Worm (Caenorhabditis elegans) whole organism, L4 larva: Measurements from ENCODE around the gene str-230.
"Not testable (repeated sequence)": the region's sequence is repeated elsewhere in the genome, so short reads cannot be mapped to it uniquely, and the experiment has no call there.

Experiments used
- D1046.2 ChIP-seq: fragments of 200-800 bp; sonication (Bioruptor generic); IDR thresholded peaks from 2 replicates; pipeline ENCODE4 v1.3.6; 2022; ENCODE audit warnings: missing genetic modification characterization, missing compliant biosample characterization
- F26F4.8 ChIP-seq: fragments of 200-800 bp; sonication (Bioruptor generic); conservative IDR thresholded peaks from 2 replicates; pipeline ENCODE4 v1.3.6; 2022; ENCODE audit warnings: missing genetic modification characterization, missing compliant biosample characterization
- F44E2.7 ChIP-seq: fragments of 200-800 bp; sonication (Bioruptor generic); IDR thresholded peaks from 2 replicates; pipeline ENCODE4 v2.1.2; 2022; ENCODE audit warnings: missing genetic modification characterization, missing compliant biosample characterization
- R02D3.7 ChIP-seq: fragments of 150-350 bp; sonication (generic microtip); optimal IDR thresholded peaks from 3 replicates; lab custom pipeline; 2014; ENCODE audit warnings: missing biosample characterization, missing genetic modification characterization
- T26A8.4 ChIP-seq: fragments of 200-800 bp; sonication (Bioruptor generic); IDR thresholded peaks from 2 replicates; pipeline ENCODE4 v1.3.6; 2022; ENCODE audit warnings: missing genetic modification characterization, missing compliant biosample characterization
- Y105C5A.15 ChIP-seq: fragments of 200-800 bp; sonication (Bioruptor generic); IDR thresholded peaks from 2 replicates; pipeline ENCODE4 v1.3.6; 2022; ENCODE audit warnings: missing genetic modification characterization, missing compliant biosample characterization
- Y48G9A.11 ChIP-seq: fragments of 200-800 bp; sonication (Bioruptor generic); IDR thresholded peaks from 2 replicates; pipeline ENCODE4 v1.3.6; 2022; ENCODE audit warnings: missing genetic modification reagents, missing genetic modification characterization, missing compliant biosample characterization
- arid-1 ChIP-seq: fragments of 200-800 bp; sonication (Bioruptor generic); conservative IDR thresholded peaks from 2 replicates; pipeline ENCODE4 v1.3.6; 2022; ENCODE audit warnings: missing genetic modification reagents, missing genetic modification characterization, missing compliant biosample characterization
- attf-4 ChIP-seq: sonication (generic microtip); optimal IDR thresholded peaks from 3 replicates; lab custom pipeline; 2017; ENCODE audit warnings: missing biosample characterization, missing genetic modification characterization
- ceh-20 ChIP-seq: fragments of 200-800 bp; sonication (Bioruptor generic); IDR thresholded peaks from 2 replicates; pipeline ENCODE4 v1.3.6; 2022; ENCODE audit warnings: missing genetic modification reagents, missing genetic modification characterization, missing compliant biosample characterization
- ceh-44 ChIP-seq: fragments of 200-800 bp; sonication (Bioruptor generic); IDR thresholded peaks from 2 replicates; pipeline ENCODE4 v1.3.6; 2022; ENCODE audit warnings: missing genetic modification reagents, missing genetic modification characterization, missing compliant biosample characterization
- ctbp-1 ChIP-seq: fragments of 200-800 bp; sonication (Bioruptor generic); IDR thresholded peaks from 2 replicates; pipeline ENCODE4 v1.3.6; 2022; ENCODE audit warnings: missing genetic modification reagents, missing genetic modification characterization, missing compliant biosample characterization
- daf-8 ChIP-seq: fragments of 200-800 bp; sonication (Bioruptor generic); IDR thresholded peaks from 2 replicates; pipeline ENCODE4 v1.3.6; 2022; ENCODE audit warnings: missing genetic modification characterization, missing compliant biosample characterization
- dmd-6 ChIP-seq: fragments of 200-800 bp; sonication (Bioruptor generic); IDR thresholded peaks from 2 replicates; pipeline ENCODE4 v1.3.6; 2022; ENCODE audit warnings: missing genetic modification reagents, missing genetic modification characterization, missing compliant biosample characterization
- dmd-8 ChIP-seq: fragments of 200-800 bp; sonication (Bioruptor generic); IDR thresholded peaks from 2 replicates; pipeline ENCODE4 v1.3.6; 2022; ENCODE audit warnings: missing genetic modification characterization, missing compliant biosample characterization
- dmd-9 ChIP-seq: fragments of 200-800 bp; sonication (Bioruptor generic); IDR thresholded peaks from 2 replicates; pipeline ENCODE4 v1.3.6; 2022; ENCODE audit warnings: missing genetic modification reagents, missing genetic modification characterization, missing compliant biosample characterization
- egl-43 ChIP-seq: fragments of 200-800 bp; sonication (Bioruptor generic); IDR thresholded peaks from 2 replicates; pipeline ENCODE4 v1.3.6; 2022; ENCODE audit warnings: missing genetic modification reagents, missing genetic modification characterization, missing compliant biosample characterization
- hif-1 ChIP-seq, 2 experiments: sonication (generic microtip); optimal IDR thresholded peaks; 2 replicates each; lab custom pipeline; 2016 to 2017; ENCODE audit warnings: missing compliant biosample characterization in 2 of 2, missing genetic modification characterization in 2 of 2, missing genetic modification reagents in 2 of 2, missing genotype in 2 of 2, mild to moderate bottlenecking in 1 of 2
- hmg-1.1 ChIP-seq: fragments of 200-800 bp; sonication (Bioruptor generic); IDR thresholded peaks from 2 replicates; pipeline ENCODE4 v1.3.6; 2022; ENCODE audit warnings: missing genetic modification reagents, missing genetic modification characterization, missing compliant biosample characterization
- lim-7 ChIP-seq: fragments of 200-800 bp; sonication (Bioruptor generic); IDR thresholded peaks from 2 replicates; pipeline ENCODE4 v1.3.6; 2022; ENCODE audit warnings: missing genetic modification characterization, missing compliant biosample characterization
- lin-15B ChIP-seq: fragments of 150-350 bp; sonication (generic microtip); optimal IDR thresholded peaks from 3 replicates; lab custom pipeline; 2014; ENCODE audit warnings: missing biosample characterization, missing genetic modification characterization
- lin-38 ChIP-seq: fragments of 200-800 bp; sonication (Bioruptor generic); IDR thresholded peaks from 2 replicates; pipeline ENCODE4 v1.3.6; 2022; ENCODE audit warnings: missing genetic modification reagents, missing genetic modification characterization, missing compliant biosample characterization
- madf-5 ChIP-seq, 2 experiments: fragments of 200-800 bp; sonication (Bioruptor generic); IDR thresholded peaks; 2 replicates each; pipeline ENCODE4 v1.3.6; 2022; ENCODE audit warnings: missing compliant biosample characterization in 2 of 2, missing genetic modification characterization in 2 of 2
- madf-9 ChIP-seq: fragments of 200-800 bp; sonication (Bioruptor generic); conservative IDR thresholded peaks from 2 replicates; pipeline ENCODE4 v1.3.6; 2022; ENCODE audit warnings: missing genetic modification reagents, missing genetic modification characterization, missing compliant biosample characterization
- mdt-29 ChIP-seq: fragments of 200-800 bp; sonication (Bioruptor generic); IDR thresholded peaks from 2 replicates; pipeline ENCODE4 v1.3.6; 2022; ENCODE audit warnings: missing genetic modification reagents, missing genetic modification characterization, missing compliant biosample characterization
- mxl-2 ChIP-seq: fragments of 200-800 bp; sonication (Bioruptor generic); conservative IDR thresholded peaks from 2 replicates; pipeline ENCODE4 v1.3.6; 2022; ENCODE audit warnings: missing genetic modification reagents, missing genetic modification characterization, missing compliant biosample characterization
- nhr-10 ChIP-seq: fragments of 150-350 bp; optimal IDR thresholded peaks from 2 replicates; lab custom pipeline; 2014; ENCODE audit warnings: missing biosample characterization, missing genetic modification characterization
- nhr-41 ChIP-seq: fragments of 200-800 bp; sonication (Bioruptor generic); IDR thresholded peaks from 2 replicates; pipeline ENCODE4 v1.3.6; 2022; ENCODE audit warnings: missing genetic modification reagents, missing genetic modification characterization, missing compliant biosample characterization
- nhr-42 ChIP-seq: fragments of 200-800 bp; sonication (Bioruptor generic); IDR thresholded peaks from 2 replicates; pipeline ENCODE4 v1.3.6; 2022; ENCODE audit warnings: missing genetic modification characterization, missing compliant biosample characterization
- pha-4 ChIP-seq, 2 experiments: fragments of 150-350 bp in 1 of 2; fragments of 200-800 bp in 1 of 2; sonication (Bioruptor generic) in 1 of 2; IDR thresholded peaks in 1 of 2; optimal IDR thresholded peaks in 1 of 2; 2 replicates each; pipeline versions ENCODE4 v1.3.6 to Lab custom; 2014 to 2022; ENCODE audit warnings: missing genetic modification characterization in 2 of 2, missing genetic modification reagents in 2 of 2, missing biosample characterization in 1 of 2, missing compliant biosample characterization in 1 of 2
- php-3 ChIP-seq: fragments of 200-800 bp; sonication (Bioruptor generic); IDR thresholded peaks from 2 replicates; pipeline ENCODE4 v1.3.6; 2022; ENCODE audit warnings: missing genetic modification reagents, missing genetic modification characterization, missing compliant biosample characterization
- saeg-2 ChIP-seq: fragments of 200-800 bp; sonication (Bioruptor generic); IDR thresholded peaks from 2 replicates; pipeline ENCODE4 v1.3.6; 2022; ENCODE audit warnings: missing genetic modification reagents, missing genetic modification characterization, missing compliant biosample characterization
- set-16 ChIP-seq: fragments of 200-800 bp; sonication (Bioruptor generic); IDR thresholded peaks from 2 replicates; pipeline ENCODE4 v1.3.6; 2022; ENCODE audit warnings: missing genetic modification reagents, missing genetic modification characterization, missing compliant biosample characterization
- snpc-1.2 ChIP-seq: fragments of 200-800 bp; sonication (Bioruptor generic); IDR thresholded peaks from 2 replicates; pipeline ENCODE4 v1.3.6; 2022; ENCODE audit warnings: missing genetic modification reagents, missing genetic modification characterization, missing compliant biosample characterization
- tra-1 ChIP-seq: fragments of 200-800 bp; sonication (Bioruptor generic); IDR thresholded peaks from 2 replicates; pipeline ENCODE4 v1.3.6; 2022; ENCODE audit warnings: missing genetic modification reagents, missing genetic modification characterization, missing compliant biosample characterization
- vab-7 ChIP-seq: fragments of 200-800 bp; sonication (Bioruptor generic); IDR thresholded peaks from 2 replicates; pipeline ENCODE4 v1.3.6; 2022; ENCODE audit warnings: missing genetic modification reagents, missing genetic modification characterization, missing compliant biosample characterization

str-230 gene

ce11 chrV:14237447-14237846 is 26.8 kb upstream of the str-230 start:
- TF ChIP-seq arid-1 (GFP tag; lab: Robert Waterston, UW): peak; percentile 72
- peak; percentile 64 for TF ChIP-seq vab-7 (GFP tag; lab: Robert Waterston, UW)
- TF ChIP-seq ctbp-1 (GFP tag; lab: Robert Waterston, UW): peak; percentile 78
- TF ChIP-seq snpc-1.2 (GFP tag; lab: Robert Waterston, UW): peak; percentile 84
- peak; percentile 92 for TF ChIP-seq F26F4.8 (GFP tag; lab: Robert Waterston, UW)
- TF ChIP-seq ceh-20 (GFP tag; lab: Robert Waterston, UW): 0 out of 2 replicates have a peak, but pooled peaks have one; percentile 28
- peak; percentile 53; the same call in 1 of the 2 replicates for TF ChIP-seq php-3 (GFP tag; lab: Robert Waterston, UW)
- peak; percentile 86; the same call in 1 of the 2 replicates for TF ChIP-seq D1046.2
- 0 out of 2 replicates have a peak, but pooled peaks have one; percentile 46 for TF ChIP-seq saeg-2
- peak; percentile 89 for TF ChIP-seq lim-7 (GFP tag; lab: Robert Waterston, UW)
- TF ChIP-seq nhr-41 (GFP tag; lab: Robert Waterston, UW): peak; percentile 26; the same call in 1 of the 2 replicates
- TF ChIP-seq madf-9 (GFP tag; lab: Robert Waterston, UW): peak; percentile 59; the same call in 1 of the 2 replicates
- 0 out of 2 replicates have a peak, but pooled peaks have one; percentile 47 for TF ChIP-seq Y105C5A.15 (GFP tag; lab: Robert Waterston, UW)
- 0 out of 2 replicates have a peak, but pooled peaks have one; percentile 35 for TF ChIP-seq dmd-6 (GFP tag; lab: Robert Waterston, UW)
- peak; percentile 56 for TF ChIP-seq set-16 (GFP tag; lab: Robert Waterston, UW)
- peak; percentile 75 for TF ChIP-seq pha-4 (GFP tag; IDR thresholded peaks at IDR 0.05; lab: Robert Waterston, UW)
- not testable (repeated sequence) for TF ChIP-seq pha-4 (tag; optimal IDR thresholded peaks at IDR 0.05; lab: Kevin White, UChicago)
- 0 out of 2 replicates have a peak, but pooled peaks have one; percentile 33 for TF ChIP-seq daf-8
- peak; percentile 52; the same call in 1 of the 2 replicates for TF ChIP-seq T26A8.4 (GFP tag; lab: Robert Waterston, UW)
- 0 out of 2 replicates have a peak, but pooled peaks have one; percentile 65 for TF ChIP-seq nhr-42 (GFP tag; lab: Robert Waterston, UW)
- peak; percentile 49; the same call in 1 of the 2 replicates for TF ChIP-seq tra-1 (GFP tag; lab: Robert Waterston, UW)
- TF ChIP-seq ceh-44 (GFP tag; lab: Robert Waterston, UW): peak; percentile 64; the same call in 1 of the 2 replicates
- TF ChIP-seq egl-43 (GFP tag; lab: Robert Waterston, UW): peak; percentile 93
- peak; percentile 24; the same call in 1 of the 2 replicates for TF ChIP-seq hmg-1.1
- peak; percentile 59; the same call in 1 of the 2 replicates for TF ChIP-seq F44E2.7 (GFP tag; lab: Robert Waterston, UW)
- peak; percentile 82 for TF ChIP-seq lin-38 (GFP tag; lab: Robert Waterston, UW)
- 0 out of 2 replicates have a peak, but pooled peaks have one; percentile 40 for TF ChIP-seq mxl-2 (GFP tag; lab: Robert Waterston, UW)
- peak; percentile 81 for TF ChIP-seq Y48G9A.11 (GFP tag; lab: Robert Waterston, UW)
- peak; percentile 56; the same call in 1 of the 2 replicates for TF ChIP-seq mdt-29 (GFP tag; lab: Robert Waterston, UW)
- TF ChIP-seq madf-5 (GFP tag; IDR thresholded peaks at IDR 0.05; lab: Robert Waterston, UW): peak; percentile 33 to 77; a peak in 2 of 4 replicates
- peak; percentile 78 for TF ChIP-seq dmd-8 (GFP tag; lab: Robert Waterston, UW)

- TF ChIP-seq F26F4.8 (GFP tag; lab: Robert Waterston, UW): no peak
- no peak for TF ChIP-seq attf-4 (tag; lab: Kevin White, UChicago)
- no peak for TF ChIP-seq lin-15B (tag; lab: Kevin White, UChicago)
- TF ChIP-seq dmd-9 (GFP tag; lab: Robert Waterston, UW): no peak
- no peak for TF ChIP-seq Y105C5A.15 (GFP tag; lab: Robert Waterston, UW)
- TF ChIP-seq nhr-10: no peak
- TF ChIP-seq hif-1 (tag; optimal IDR thresholded peaks at IDR 0.05; lab: Kevin White, UChicago): no peak
- TF ChIP-seq R02D3.7: no peak
- TF ChIP-seq, all 104 proteins: peak for 0
Observed at ce11 chrV:14235942-14236341, 25.3 kb upstream of the str-230 start, which contains the start of gene ent-3. Gene ent-3 (minus strand): TSS chrV:14236042.
